Fruit fly (Drosophila melanogaster) whole organism, embryonic: ENCODE data around the gene CG2533.

Experiments
- Aef1 ChIP-seq: fragments of 200-800 bp; sonication (Bioruptor generic); IDR thresholded peaks from 3 replicates; pipeline ENCODE4 v1.3.6; 2022; ENCODE audit warnings: missing biosample characterization, missing genetic modification characterization
- Bteb2 ChIP-seq: fragments of 200-800 bp; sonication (Bioruptor generic); optimal IDR thresholded peaks from 2 replicates; lab custom pipeline; 2016; ENCODE audit warnings: missing biosample characterization, missing genetic modification characterization
- CG10267 ChIP-seq: fragments of 200-800 bp; sonication (Bioruptor generic); optimal IDR thresholded peaks from 2 replicates; lab custom pipeline; 2018; ENCODE audit warnings: missing biosample characterization, mild to moderate bottlenecking, missing genetic modification characterization, moderate library complexity
- CG10431 ChIP-seq: fragments of 200-800 bp; sonication (Bioruptor generic); optimal IDR thresholded peaks from 3 replicates; lab custom pipeline; 2018; ENCODE audit warnings: missing biosample characterization, mild to moderate bottlenecking, missing genetic modification characterization
- CG11247 ChIP-seq: fragments of 200-800 bp; sonication (Bioruptor generic); IDR thresholded peaks from 2 replicates; pipeline ENCODE4 v1.3.6; 2022; ENCODE audit warnings: missing biosample characterization, missing genetic modification characterization
- CG12391 ChIP-seq: fragments of 200-800 bp; sonication (Bioruptor generic); optimal IDR thresholded peaks from 3 replicates; lab custom pipeline; 2018; ENCODE audit warnings: missing biosample characterization, mild to moderate bottlenecking, missing genetic modification characterization, moderate library complexity
- CG14441 ChIP-seq: fragments of 200-800 bp; sonication (Bioruptor generic); IDR thresholded peaks from 2 replicates; pipeline ENCODE4 v1.3.6; 2022; ENCODE audit warnings: missing biosample characterization, missing genetic modification characterization
- CG1647 ChIP-seq: fragments of 200-800 bp; sonication (Bioruptor generic); optimal IDR thresholded peaks from 3 replicates; lab custom pipeline; 2016; ENCODE audit warnings: missing biosample characterization, missing genetic modification characterization
- CG17568 ChIP-seq: fragments of 200-800 bp; sonication (Bioruptor generic); optimal IDR thresholded peaks from 2 replicates; lab custom pipeline; 2018; ENCODE audit warnings: missing biosample characterization, mild to moderate bottlenecking, missing genetic modification characterization, moderate library complexity
- CG32767 ChIP-seq: fragments of 200-800 bp; sonication (Bioruptor generic); IDR thresholded peaks from 2 replicates; pipeline ENCODE4 v1.3.6; 2022; ENCODE audit warnings: missing biosample characterization, missing genetic modification characterization
- CG34422 ChIP-seq: fragments of 200-800 bp; sonication (Bioruptor generic); IDR thresholded peaks from 3 replicates; pipeline ENCODE4 v1.3.6; 2022; ENCODE audit warnings: missing biosample characterization, missing genetic modification characterization
- CG4404 ChIP-seq: fragments of 200-800 bp; sonication (Bioruptor generic); IDR thresholded peaks from 2 replicates; pipeline ENCODE4 v1.3.6; 2022; ENCODE audit warnings: missing biosample characterization, missing genetic modification characterization
- CG4424 ChIP-seq: fragments of 200-800 bp; sonication (Bioruptor generic); optimal IDR thresholded peaks from 3 replicates; lab custom pipeline; 2016; ENCODE audit warnings: missing biosample characterization, missing genetic modification characterization
- CG4707 ChIP-seq: fragments of 200-800 bp; sonication (Bioruptor generic); optimal IDR thresholded peaks from 2 replicates; lab custom pipeline; 2018; ENCODE audit warnings: missing biosample characterization, mild to moderate bottlenecking, missing genetic modification characterization, moderate library complexity
- CG5180 ChIP-seq: fragments of 200-800 bp; sonication (Bioruptor generic); optimal IDR thresholded peaks from 3 replicates; lab custom pipeline; 2017; ENCODE audit warnings: missing biosample characterization, missing genetic modification characterization, mild to moderate bottlenecking, moderate library complexity, missing genetic modification reagents
- CG6254 ChIP-seq: fragments of 200-800 bp; sonication (Bioruptor generic); optimal IDR thresholded peaks from 3 replicates; lab custom pipeline; 2017; ENCODE audit warnings: mild to moderate bottlenecking, missing biosample characterization, missing genetic modification reagents, missing genetic modification characterization
- CG7271 ChIP-seq: fragments of 200-800 bp; sonication (Bioruptor generic); optimal IDR thresholded peaks from 2 replicates; lab custom pipeline; 2018; ENCODE audit warnings: missing biosample characterization, mild to moderate bottlenecking, missing genetic modification characterization, moderate library complexity
- CG9797 ChIP-seq: fragments of 200-800 bp; sonication (Bioruptor generic); optimal IDR thresholded peaks from 3 replicates; lab custom pipeline; 2018; ENCODE audit warnings: missing biosample characterization, mild to moderate bottlenecking, missing genetic modification characterization
- D19A ChIP-seq: fragments of 200-800 bp; optimal IDR thresholded peaks from 3 replicates; lab custom pipeline; 2019; ENCODE audit warnings: missing biosample characterization, mild to moderate bottlenecking, missing genetic modification characterization, moderate library complexity
- Dbx ChIP-seq: fragments of 200-800 bp; sonication (Bioruptor generic); IDR thresholded peaks from 3 replicates; pipeline ENCODE4 v1.3.6; 2022; ENCODE audit warnings: missing biosample characterization, missing genetic modification characterization
- Drgx ChIP-seq: fragments of 200-800 bp; sonication (Bioruptor generic); IDR thresholded peaks from 2 replicates; pipeline ENCODE4 v1.3.6; 2022; ENCODE audit warnings: missing biosample characterization, missing genetic modification characterization
- Fer1 ChIP-seq: fragments of 200-800 bp; sonication (Bioruptor generic); optimal IDR thresholded peaks from 2 replicates; lab custom pipeline; 2017; ENCODE audit warnings: missing biosample characterization, mild to moderate bottlenecking, missing genetic modification characterization
- Fer2 ChIP-seq: fragments of 200-800 bp; sonication (Bioruptor generic); optimal IDR thresholded peaks from 2 replicates; lab custom pipeline; 2018; ENCODE audit warnings: missing biosample characterization, mild to moderate bottlenecking, missing genetic modification characterization, moderate library complexity
- Gug ChIP-seq: fragments of 200-800 bp; sonication (Bioruptor generic); IDR thresholded peaks from 4 replicates; pipeline ENCODE4 v1.3.6; 2022; ENCODE audit warnings: missing biosample characterization, missing genetic modification characterization
- H2.0 ChIP-seq: fragments of 200-800 bp; sonication (Bioruptor generic); IDR thresholded peaks from 2 replicates; pipeline ENCODE4 v1.3.6; 2022; ENCODE audit warnings: missing biosample characterization, missing genetic modification characterization
- MESR4 ChIP-seq: fragments of 200-800 bp; sonication (Bioruptor generic); optimal IDR thresholded peaks from 2 replicates; lab custom pipeline; 2018; ENCODE audit warnings: missing biosample characterization, mild to moderate bottlenecking, missing genetic modification characterization, moderate library complexity
- Max ChIP-seq: fragments of 200-800 bp; sonication (Bioruptor generic); optimal IDR thresholded peaks from 2 replicates; lab custom pipeline; 2016; ENCODE audit warnings: missing biosample characterization, mild to moderate bottlenecking, missing genetic modification characterization
- NC2α ChIP-seq: fragments of 200-800 bp; sonication (Bioruptor generic); optimal IDR thresholded peaks from 2 replicates; lab custom pipeline; 2016; ENCODE audit warnings: missing biosample characterization, missing genetic modification characterization
- NC2β ChIP-seq: fragments of 200-800 bp; sonication (Bioruptor generic); optimal IDR thresholded peaks from 2 replicates; lab custom pipeline; 2016; ENCODE audit warnings: missing biosample characterization, missing genetic modification characterization
- NK7.1 ChIP-seq: fragments of 200-800 bp; sonication (Bioruptor generic); optimal IDR thresholded peaks from 3 replicates; lab custom pipeline; 2016; ENCODE audit warnings: missing biosample characterization, missing genetic modification characterization
- Oaz ChIP-seq: fragments of 200-800 bp; sonication (Bioruptor generic); IDR thresholded peaks from 2 replicates; pipeline ENCODE4 v1.3.6; 2022; ENCODE audit warnings: missing biosample characterization, missing genetic modification characterization
- Oli ChIP-seq: fragments of 200-800 bp; sonication (Bioruptor generic); optimal IDR thresholded peaks from 2 replicates; lab custom pipeline; 2018; ENCODE audit warnings: missing biosample characterization, mild to moderate bottlenecking, missing genetic modification characterization, moderate library complexity
- Sry-β ChIP-seq: fragments of 200-800 bp; sonication (Bioruptor generic); optimal IDR thresholded peaks from 2 replicates; lab custom pipeline; 2018; ENCODE audit warnings: missing biosample characterization, mild to moderate bottlenecking, missing genetic modification characterization, moderate library complexity
- Tbp ChIP-seq: fragments of >200 bp; optimal IDR thresholded peaks from 2 replicates; lab custom pipeline; 2018; ENCODE audit warnings: missing biosample characterization, missing genetic modification characterization
- ac ChIP-seq: fragments of 200-800 bp; sonication (Bioruptor generic); optimal IDR thresholded peaks from 3 replicates; lab custom pipeline; 2017; ENCODE audit warnings: missing biosample characterization, mild to moderate bottlenecking, missing genetic modification characterization
- ara ChIP-seq: fragments of 200-800 bp; sonication (Bioruptor generic); IDR thresholded peaks from 2 replicates; pipeline ENCODE4 v1.3.6; 2022; ENCODE audit warnings: missing biosample characterization, missing genetic modification characterization
- ase ChIP-seq: fragments of 200-800 bp; sonication (Bioruptor generic); IDR thresholded peaks from 3 replicates; pipeline ENCODE4 v1.3.6; 2022; ENCODE audit warnings: missing biosample characterization, missing genetic modification characterization
- bbx ChIP-seq: fragments of 200-800 bp; sonication (Bioruptor generic); IDR thresholded peaks from 2 replicates; pipeline ENCODE4 v1.3.6; 2022; ENCODE audit warnings: missing biosample characterization, missing genetic modification characterization; ENCODE audit not compliant: partially characterized antibody
- cg ChIP-seq: fragments of 200-800 bp; sonication (Bioruptor generic); optimal IDR thresholded peaks from 3 replicates; lab custom pipeline; 2019; ENCODE audit warnings: missing biosample characterization, mild to moderate bottlenecking, missing genetic modification characterization, moderate library complexity
- chif ChIP-seq, 2 experiments: fragments of 200-800 bp; sonication (Bioruptor generic); optimal IDR thresholded peaks; 3 replicates each; lab custom pipeline; 2016; ENCODE audit warnings: missing biosample characterization in 2 of 2, missing genetic modification characterization in 2 of 2
- crc ChIP-seq: fragments of 200-800 bp; sonication (Bioruptor generic); optimal IDR thresholded peaks from 2 replicates; lab custom pipeline; 2016; ENCODE audit warnings: missing biosample characterization, missing genetic modification characterization
- hb ChIP-seq: fragments of 200-800 bp; sonication (Bioruptor generic); IDR thresholded peaks from 3 replicates; pipeline ENCODE4 v1.3.6; 2022; ENCODE audit warnings: missing biosample characterization, missing genetic modification characterization; ENCODE audit not compliant: partially characterized antibody
- hth ChIP-seq: fragments of >200 bp; optimal IDR thresholded peaks from 2 replicates; lab custom pipeline; 2017; ENCODE audit warnings: inconsistent platforms
- lilli ChIP-seq: fragments of 200-800 bp; sonication (Bioruptor generic); optimal IDR thresholded peaks from 3 replicates; lab custom pipeline; 2016; ENCODE audit warnings: missing biosample characterization, missing genetic modification characterization
- nmo ChIP-seq: fragments of 200-800 bp; sonication (Bioruptor generic); optimal IDR thresholded peaks from 2 replicates; lab custom pipeline; 2018; ENCODE audit warnings: missing biosample characterization, mild to moderate bottlenecking, missing genetic modification characterization, moderate library complexity
- odd ChIP-seq: fragments of 200-800 bp; sonication (Bioruptor generic); optimal IDR thresholded peaks from 2 replicates; lab custom pipeline; 2017; ENCODE audit warnings: missing biosample characterization, mild to moderate bottlenecking, missing genetic modification characterization
- onecut ChIP-seq: fragments of 200-800 bp; sonication (Bioruptor generic); IDR thresholded peaks from 2 replicates; pipeline ENCODE4 v1.3.6; 2022; ENCODE audit warnings: missing biosample characterization, missing genetic modification characterization
- salm ChIP-seq: fragments of 200-800 bp; sonication (Bioruptor generic); optimal IDR thresholded peaks from 2 replicates; lab custom pipeline; 2018; ENCODE audit warnings: missing biosample characterization, mild to moderate bottlenecking, missing genetic modification characterization
- sna ChIP-seq: fragments of 200-800 bp; sonication (Bioruptor generic); IDR thresholded peaks from 2 replicates; pipeline ENCODE4 v1.3.6; 2022; ENCODE audit warnings: missing biosample characterization, missing genetic modification characterization; ENCODE audit not compliant: partially characterized antibody
- vvl ChIP-seq: fragments of 200-800 bp; sonication (Bioruptor generic); IDR thresholded peaks from 2 replicates; pipeline ENCODE4 v1.3.6; 2022; ENCODE audit warnings: missing biosample characterization, missing genetic modification characterization
- zf30C ChIP-seq: fragments of 200-800 bp; sonication (Bioruptor generic); optimal IDR thresholded peaks from 3 replicates; lab custom pipeline; 2018; ENCODE audit warnings: missing biosample characterization, mild to moderate bottlenecking, missing genetic modification characterization
- zfh2 ChIP-seq: fragments of 200-800 bp; sonication (Bioruptor generic); optimal IDR thresholded peaks from 2 replicates; lab custom pipeline; 2016; ENCODE audit warnings: missing biosample characterization, missing genetic modification characterization

CG2533 gene

dm6 chrX:11578841-11579240 lies 25.2 kb downstream of the CG2533 start (continued):
- TF ChIP-seq sna (GFP tag; lab: Robert Waterston, UW): 0 out of 2 replicates have a peak, but pooled peaks have one; percentile 42
- no peak for TF ChIP-seq H2.0 (GFP tag; lab: Robert Waterston, UW)
- no peak for TF ChIP-seq hth (lab: Kevin White, UChicago)
- no peak for TF ChIP-seq CG4707
- no peak for TF ChIP-seq CG4424 (GFP tag; lab: Kevin White, UChicago)
- TF ChIP-seq Oaz (GFP tag; lab: Robert Waterston, UW): no peak
- TF ChIP-seq Max (GFP tag; lab: Kevin White, UChicago): no peak
- peak; percentile 42 for TF ChIP-seq CG12391 (tag; lab: Kevin White, UChicago)
- TF ChIP-seq odd: no peak
- no peak for TF ChIP-seq crc (GFP tag; lab: Kevin White, UChicago)
- no peak for TF ChIP-seq hb (GFP tag; lab: Robert Waterston, UW)
- peak; percentile 85 for TF ChIP-seq CG9797
- TF ChIP-seq Aef1: no peak
- peak; percentile 41 for TF ChIP-seq CG10267 (tag; lab: Kevin White, UChicago)
- TF ChIP-seq onecut: no peak
- TF ChIP-seq CG7271 (tag; lab: Kevin White, UChicago): no peak
- TF ChIP-seq CG10431 (GFP tag; lab: Kevin White, UChicago): peak; percentile 2
- TF ChIP-seq CG34422 (GFP tag; lab: Robert Waterston, UW): no peak
- no peak for TF ChIP-seq Drgx (GFP tag; lab: Robert Waterston, UW)
- no peak for TF ChIP-seq cg (GFP tag; lab: Kevin White, UChicago)
- TF ChIP-seq salm (tag; lab: Kevin White, UChicago): no peak
- TF ChIP-seq chif (GFP tag; optimal IDR thresholded peaks at IDR 0.05; lab: Kevin White, UChicago): no peak
- no peak for TF ChIP-seq CG1647 (GFP tag; lab: Kevin White, UChicago)
- no peak for TF ChIP-seq CG4404 (GFP tag; lab: Robert Waterston, UW)
- no peak for TF ChIP-seq ase
- no peak for TF ChIP-seq Fer2
- peak; percentile 18 for TF ChIP-seq Fer1 (GFP tag; lab: Kevin White, UChicago)
- TF ChIP-seq CG5180 (GFP tag; lab: Kevin White, UChicago): no peak
- no peak for TF ChIP-seq Dbx (GFP tag; lab: Robert Waterston, UW)
- no peak for TF ChIP-seq vvl (GFP tag; lab: Robert Waterston, UW)
- TF ChIP-seq NC2α (GFP tag; lab: Kevin White, UChicago): no peak
- TF ChIP-seq CG32767 (GFP tag; lab: Robert Waterston, UW): no peak
- no peak for TF ChIP-seq CG6254 (GFP tag; lab: Kevin White, UChicago)
- no peak for TF ChIP-seq NK7.1 (GFP tag; lab: Kevin White, UChicago)
- TF ChIP-seq ac (GFP tag; lab: Kevin White, UChicago): no peak
- no peak for TF ChIP-seq zf30C (GFP tag; lab: Kevin White, UChicago)
- TF ChIP-seq Tbp (GFP tag; lab: Kevin White, UChicago): no peak
- TF ChIP-seq Sry-β (GFP tag; lab: Kevin White, UChicago): peak; percentile 41
- TF ChIP-seq MESR4 (GFP tag; lab: Kevin White, UChicago): peak; percentile 45
- TF ChIP-seq CG17568 (GFP tag; lab: Kevin White, UChicago): no peak
- TF ChIP-seq D19A (tag; lab: Kevin White, UChicago): no peak
- TF ChIP-seq zfh2 (GFP tag; lab: Kevin White, UChicago): no peak
- peak; percentile 34; the same call in 1 of the 2 replicates for TF ChIP-seq bbx (GFP tag; lab: Robert Waterston, UW)
- peak; percentile 42 for TF ChIP-seq nmo (GFP tag; lab: Kevin White, UChicago)
- no peak for TF ChIP-seq lilli (GFP tag; lab: Kevin White, UChicago)
- no peak for TF ChIP-seq CG11247 (GFP tag; lab: Robert Waterston, UW)
- TF ChIP-seq Bteb2 (GFP tag; lab: Kevin White, UChicago): no peak
- no peak for TF ChIP-seq Gug
- TF ChIP-seq ara (GFP tag; lab: Robert Waterston, UW): no peak
- TF ChIP-seq NC2β (GFP tag; lab: Kevin White, UChicago): no peak
- TF ChIP-seq Oli (tag; lab: Kevin White, UChicago): no peak
- no peak for TF ChIP-seq CG14441 (GFP tag; lab: Robert Waterston, UW)
